Worm (Caenorhabditis elegans) whole organism, young adult: ENCODE measurements around the gene sodh-2.

Experiments
- B0336.3 ChIP-seq: fragments of 200-800 bp; sonication (Bioruptor generic); IDR thresholded peaks from 2 replicates; pipeline ENCODE4 v1.3.6; 2022; ENCODE audit warnings: missing genetic modification characterization, missing compliant biosample characterization
- D2030.7 ChIP-seq: fragments of 200-800 bp; sonication (Bioruptor generic); IDR thresholded peaks from 2 replicates; pipeline ENCODE4 v1.3.6; 2022; ENCODE audit warnings: missing genetic modification reagents, missing genetic modification characterization, missing compliant biosample characterization
- F10E7.11 ChIP-seq: sonication (generic microtip); optimal IDR thresholded peaks from 2 replicates; lab custom pipeline; 2017; ENCODE audit warnings: mild to moderate bottlenecking, missing genetic modification characterization, moderate library complexity, missing compliant biosample characterization
- F22D6.2 ChIP-seq: sonication (generic microtip); optimal IDR thresholded peaks from 2 replicates; lab custom pipeline; 2016; ENCODE audit warnings: mild to moderate bottlenecking, missing genetic modification characterization, missing compliant biosample characterization
- F23B12.7 ChIP-seq: sonication (generic microtip); optimal IDR thresholded peaks from 2 replicates; lab custom pipeline; 2017; ENCODE audit warnings: missing genetic modification characterization, mild to moderate bottlenecking, missing compliant biosample characterization, antibody characterized with exemption, moderate library complexity; ENCODE audit not compliant: insufficient read depth
- F33H1.4 ChIP-seq: fragments of 200-800 bp; sonication (Bioruptor generic); IDR thresholded peaks from 2 replicates; pipeline ENCODE4 v1.3.6; 2022; ENCODE audit warnings: missing genetic modification reagents, missing genetic modification characterization, missing compliant biosample characterization
- F57C9.4 ChIP-seq: sonication (generic microtip); optimal IDR thresholded peaks from 2 replicates; lab custom pipeline; 2017; ENCODE audit warnings: mild to moderate bottlenecking, missing genetic modification characterization, missing compliant biosample characterization
- K11D2.4 ChIP-seq: fragments of 200-800 bp; sonication (Bioruptor generic); IDR thresholded peaks from 2 replicates; pipeline ENCODE4 v1.3.6; 2022; ENCODE audit warnings: missing genetic modification reagents, missing genetic modification characterization, missing compliant biosample characterization
- T26A5.8 ChIP-seq: sonication (generic microtip); optimal IDR thresholded peaks from 2 replicates; lab custom pipeline; 2016; ENCODE audit warnings: missing genetic modification characterization, missing compliant biosample characterization
- Y67H2A.10 ChIP-seq: fragments of 200-800 bp; sonication (Bioruptor generic); conservative IDR thresholded peaks from 2 replicates; pipeline ENCODE4 v1.3.6; 2022; ENCODE audit warnings: missing genetic modification reagents, missing genetic modification characterization, missing compliant biosample characterization
- attf-5 ChIP-seq: fragments of 200-800 bp; sonication (Bioruptor generic); optimal IDR thresholded peaks from 2 replicates; lab custom pipeline; 2018; ENCODE audit warnings: mild to moderate bottlenecking, missing genetic modification characterization, missing compliant biosample characterization
- attf-6 ChIP-seq: fragments of 200-800 bp; sonication (Bioruptor generic); IDR thresholded peaks from 2 replicates; pipeline ENCODE4 v1.3.6; 2022; ENCODE audit warnings: missing genetic modification reagents, missing genetic modification characterization, missing compliant biosample characterization
- cebp-1 ChIP-seq, 2 experiments: fragments of 200-800 bp in 1 of 2; sonication (Bioruptor generic) in 1 of 2; sonication (generic microtip) in 1 of 2; IDR thresholded peaks in 1 of 2; optimal IDR thresholded peaks in 1 of 2; 2 replicates each; pipeline versions ENCODE4 v1.3.6 to Lab custom; 2017 to 2022; ENCODE audit warnings: missing compliant biosample characterization in 2 of 2, missing genetic modification characterization in 2 of 2, mild to moderate bottlenecking in 1 of 2, missing genetic modification reagents in 1 of 2, moderate library complexity in 1 of 2
- cebp-2 ChIP-seq: fragments of 200-800 bp; sonication (Bioruptor generic); IDR thresholded peaks from 2 replicates; pipeline ENCODE4 v1.3.6; 2022; ENCODE audit warnings: missing genetic modification characterization, missing compliant biosample characterization
- ceh-27 ChIP-seq: fragments of 200-800 bp; sonication (Bioruptor generic); optimal IDR thresholded peaks from 2 replicates; lab custom pipeline; 2018; ENCODE audit warnings: mild to moderate bottlenecking, missing genetic modification characterization, moderate library complexity, missing compliant biosample characterization
- chd-7 ChIP-seq: sonication (generic microtip); optimal IDR thresholded peaks from 2 replicates; lab custom pipeline; 2016; ENCODE audit warnings: mild to moderate bottlenecking, missing genetic modification characterization, moderate library complexity, missing compliant biosample characterization
- die-1 ChIP-seq: sonication (generic microtip); optimal IDR thresholded peaks from 2 replicates; lab custom pipeline; 2016; ENCODE audit warnings: missing genotype, mild to moderate bottlenecking, missing genetic modification characterization, missing compliant biosample characterization
- dox-1 ChIP-seq: fragments of 200-800 bp; sonication (Bioruptor generic); IDR thresholded peaks from 2 replicates; pipeline ENCODE4 v1.3.6; 2022; ENCODE audit warnings: missing genetic modification reagents, missing genetic modification characterization, missing compliant biosample characterization
- ets-4 ChIP-seq: fragments of 200-800 bp; sonication (Bioruptor generic); optimal IDR thresholded peaks from 2 replicates; lab custom pipeline; 2018; ENCODE audit warnings: mild to moderate bottlenecking, missing genetic modification characterization, missing compliant biosample characterization
- him-1 ChIP-seq: sonication (generic microtip); optimal IDR thresholded peaks from 2 replicates; lab custom pipeline; 2016; ENCODE audit warnings: missing genotype, missing genetic modification reagents, missing genetic modification characterization, missing compliant biosample characterization
- hmg-1.2 ChIP-seq: fragments of 200-800 bp; sonication (Bioruptor generic); IDR thresholded peaks from 2 replicates; pipeline ENCODE4 v1.3.6; 2022; ENCODE audit warnings: missing genetic modification reagents, missing genetic modification characterization, missing compliant biosample characterization
- lin-40 ChIP-seq: sonication (generic microtip); optimal IDR thresholded peaks from 2 replicates; lab custom pipeline; 2016; ENCODE audit warnings: missing genetic modification characterization, mild to moderate bottlenecking, missing compliant biosample characterization, missing genotype, missing genetic modification reagents
- lir-1 ChIP-seq: fragments of 200-800 bp; sonication (Bioruptor generic); conservative IDR thresholded peaks from 2 replicates; pipeline ENCODE4 v1.3.6; 2022; ENCODE audit warnings: missing genetic modification reagents, missing genetic modification characterization, missing compliant biosample characterization
- lsy-27 ChIP-seq: sonication (generic microtip); optimal IDR thresholded peaks from 2 replicates; lab custom pipeline; 2017; ENCODE audit warnings: missing genetic modification characterization, mild to moderate bottlenecking, missing compliant biosample characterization, antibody characterized with exemption, missing genotype, borderline replicate concordance; ENCODE audit not compliant: insufficient read depth
- madf-10 ChIP-seq: sonication (generic microtip); optimal IDR thresholded peaks from 2 replicates; lab custom pipeline; 2016; ENCODE audit warnings: mild to moderate bottlenecking, missing genetic modification characterization, missing compliant biosample characterization
- madf-3 ChIP-seq: fragments of 200-800 bp; sonication (Bioruptor generic); IDR thresholded peaks from 2 replicates; pipeline ENCODE4 v1.3.6; 2022; ENCODE audit warnings: missing genetic modification reagents, missing genetic modification characterization, missing compliant biosample characterization
- mes-4 ChIP-seq: sonication (generic microtip); optimal IDR thresholded peaks from 2 replicates; lab custom pipeline; 2016; ENCODE audit warnings: missing genotype, missing genetic modification characterization, missing compliant biosample characterization
- nhr-27 ChIP-seq: fragments of 200-800 bp; sonication (Bioruptor generic); optimal IDR thresholded peaks from 2 replicates; lab custom pipeline; 2018; ENCODE audit warnings: mild to moderate bottlenecking, missing genetic modification characterization, moderate library complexity, missing compliant biosample characterization
- nhr-80 ChIP-seq: sonication (generic microtip); optimal IDR thresholded peaks from 2 replicates; lab custom pipeline; 2016; ENCODE audit warnings: missing genetic modification characterization, missing compliant biosample characterization
- nhr-90 ChIP-seq: sonication (generic microtip); optimal IDR thresholded peaks from 2 replicates; lab custom pipeline; 2016; ENCODE audit warnings: missing genotype, mild to moderate bottlenecking, missing genetic modification characterization, missing compliant biosample characterization
- rcor-1 ChIP-seq: fragments of 200-800 bp; sonication (Bioruptor generic); IDR thresholded peaks from 2 replicates; pipeline ENCODE4 v1.3.6; 2022; ENCODE audit warnings: missing genetic modification reagents, missing genetic modification characterization, missing compliant biosample characterization
- repo-1 ChIP-seq: sonication (generic microtip); optimal IDR thresholded peaks from 2 replicates; lab custom pipeline; 2017; ENCODE audit warnings: mild to moderate bottlenecking, missing genetic modification characterization, missing compliant biosample characterization
- rpc-1 ChIP-seq, 2 experiments: fragments of 150-350 bp in 1 of 2; sonication (generic microtip) in 1 of 2; optimal IDR thresholded peaks; 2 replicates each; lab custom pipeline; 2014 to 2018; ENCODE audit warnings: missing biosample characterization in 1 of 2, missing genetic modification characterization in 1 of 2, missing genetic modification reagents in 1 of 2, missing genotype in 1 of 2
- sea-2 ChIP-seq: fragments of 200-800 bp; sonication (Bioruptor generic); IDR thresholded peaks from 2 replicates; pipeline ENCODE4 v1.3.6; 2022; ENCODE audit warnings: missing genetic modification characterization, missing compliant biosample characterization
- somi-1 ChIP-seq: fragments of 200-800 bp; sonication (Bioruptor generic); optimal IDR thresholded peaks from 2 replicates; lab custom pipeline; 2018; ENCODE audit warnings: mild to moderate bottlenecking, missing genetic modification characterization, missing compliant biosample characterization
- sptf-2 ChIP-seq: fragments of 200-800 bp; sonication (Bioruptor generic); optimal IDR thresholded peaks from 2 replicates; lab custom pipeline; 2018; ENCODE audit warnings: mild to moderate bottlenecking, missing genetic modification characterization, missing compliant biosample characterization
- tlf-1 ChIP-seq: fragments of 200-800 bp; sonication (Bioruptor generic); optimal IDR thresholded peaks from 2 replicates; lab custom pipeline; 2018; ENCODE audit warnings: mild to moderate bottlenecking, missing genetic modification characterization, missing compliant biosample characterization
- ztf-25 ChIP-seq: fragments of 200-800 bp; sonication (Bioruptor generic); IDR thresholded peaks from 2 replicates; pipeline ENCODE4 v1.3.6; 2022; ENCODE audit warnings: missing genetic modification reagents, missing genetic modification characterization, missing compliant biosample characterization
- ztf-26 ChIP-seq: sonication (generic microtip); optimal IDR thresholded peaks from 2 replicates; lab custom pipeline; 2017; ENCODE audit warnings: missing genetic modification characterization, missing compliant biosample characterization
- ztf-28 ChIP-seq: fragments of 200-800 bp; sonication (Bioruptor generic); IDR thresholded peaks from 2 replicates; pipeline ENCODE4 v1.3.6; 2022; ENCODE audit warnings: missing genetic modification reagents, missing genetic modification characterization, missing compliant biosample characterization

The sodh-2 gene

ce11 chrV:11859082-11859858 is 31.8 kb downstream of the sodh-2 start:
- no peak for TF ChIP-seq cebp-2
- TF ChIP-seq nhr-90 (tag; lab: Kevin White, UChicago): no peak
- no peak for TF ChIP-seq F33H1.4 (GFP tag; lab: Robert Waterston, UW)
- TF ChIP-seq attf-5 (GFP tag; lab: Kevin White, UChicago): no peak
- TF ChIP-seq Y67H2A.10 (GFP tag; lab: Robert Waterston, UW): no peak
- TF ChIP-seq K11D2.4 (GFP tag; lab: Robert Waterston, UW): peak; percentile 56; the same call in 1 of the 2 replicates
- peak; percentile 7 for TF ChIP-seq chd-7
- no peak for TF ChIP-seq D2030.7
- TF ChIP-seq F23B12.7 (tag; lab: Kevin White, UChicago): no peak
- TF ChIP-seq somi-1 (GFP tag; lab: Kevin White, UChicago): peak; percentile 52
- no peak for TF ChIP-seq ceh-27
- TF ChIP-seq hmg-1.2: no peak
- no peak for TF ChIP-seq ztf-28 (GFP tag; lab: Robert Waterston, UW)
- no peak for TF ChIP-seq madf-10 (tag; lab: Kevin White, UChicago)
- TF ChIP-seq T26A5.8: no peak
- TF ChIP-seq sea-2 (GFP tag; lab: Robert Waterston, UW): no peak
- peak; percentile 33 for TF ChIP-seq die-1 (tag; lab: Kevin White, UChicago)
- TF ChIP-seq lir-1 (GFP tag; lab: Robert Waterston, UW): no peak
- TF ChIP-seq repo-1 (tag; lab: Kevin White, UChicago): no peak
- TF ChIP-seq mes-4: no peak
- peak; percentile 93 for TF ChIP-seq nhr-80 (tag; lab: Kevin White, UChicago)
- TF ChIP-seq lsy-27 (tag; lab: Kevin White, UChicago): no peak
- TF ChIP-seq rcor-1 (GFP tag; lab: Robert Waterston, UW): no peak
- TF ChIP-seq attf-6 (GFP tag; lab: Robert Waterston, UW): no peak
- TF ChIP-seq F22D6.2: no peak
- no peak for TF ChIP-seq F57C9.4
- TF ChIP-seq B0336.3 (GFP tag; lab: Robert Waterston, UW): no peak
- no peak for TF ChIP-seq tlf-1
- TF ChIP-seq rpc-1 (optimal IDR thresholded peaks at IDR 0.05; lab: Kevin White, UChicago): no peak
- no peak for TF ChIP-seq rpc-1 (tag; optimal IDR thresholded peaks at IDR 0.05; lab: Kevin White, UChicago)
- TF ChIP-seq ets-4: peak; percentile 5
- TF ChIP-seq madf-3: no peak
- TF ChIP-seq F10E7.11 (tag; lab: Kevin White, UChicago): no peak
- peak; percentile 47 for TF ChIP-seq lin-40
- peak; percentile 65 for TF ChIP-seq ztf-26 (tag; lab: Kevin White, UChicago)
- TF ChIP-seq ztf-25 (GFP tag; lab: Robert Waterston, UW): no peak
- TF ChIP-seq nhr-27 (tag; lab: Kevin White, UChicago): no peak
- no peak for TF ChIP-seq cebp-1 (GFP tag; IDR thresholded peaks at IDR 0.05; lab: Robert Waterston, UW)
- TF ChIP-seq cebp-1 (tag; optimal IDR thresholded peaks at IDR 0.05; lab: Kevin White, UChicago): peak; percentile 45
- TF ChIP-seq sptf-2 (GFP tag; lab: Kevin White, UChicago): no peak

- TF ChIP-seq die-1 (tag; lab: Kevin White, UChicago) (no peak), ceh-27 (no peak), dox-1 (GFP tag; lab: Robert Waterston, UW) (no peak), D2030.7 (no peak), sptf-2 (GFP tag; lab: Kevin White, UChicago) (no peak), him-1 (tag; lab: Kevin White, UChicago) (no peak)
Measured at ce11 chrV:11858299-11858698, 32.7 kb downstream of the sodh-2 start.
